Fruit fly (Drosophila melanogaster) whole organism, embryonic: ENCODE data around the gene spas.
A peak's percentile ranks its signal among the peaks of the same experiment; 100 is the strongest.

Experiments
- Adf1 ChIP-seq: fragments of 200-800 bp; sonication (Bioruptor generic); IDR thresholded peaks from 2 replicates; pipeline ENCODE4 v1.3.6; 2022; ENCODE audit warnings: missing biosample characterization, missing genetic modification characterization
- Asciz ChIP-seq: fragments of 200-800 bp; sonication (Bioruptor generic); optimal IDR thresholded peaks from 2 replicates; lab custom pipeline; 2017; ENCODE audit warnings: missing biosample characterization, mild to moderate bottlenecking, missing genetic modification characterization, missing genetic modification reagents
- Bteb2 ChIP-seq: fragments of 200-800 bp; sonication (Bioruptor generic); optimal IDR thresholded peaks from 2 replicates; lab custom pipeline; 2016; ENCODE audit warnings: missing biosample characterization, missing genetic modification characterization
- CG10543 ChIP-seq: fragments of 200-800 bp; sonication (Bioruptor generic); optimal IDR thresholded peaks from 3 replicates; lab custom pipeline; 2017; ENCODE audit warnings: missing biosample characterization, mild to moderate bottlenecking, missing genetic modification characterization, moderate library complexity
- CG11696 ChIP-seq: fragments of 200-800 bp; sonication (Bioruptor generic); IDR thresholded peaks from 2 replicates; pipeline ENCODE4 v1.3.6; 2022; ENCODE audit warnings: missing biosample characterization, missing genetic modification characterization
- CG11723 ChIP-seq: fragments of 200-800 bp; sonication (Bioruptor generic); optimal IDR thresholded peaks from 2 replicates; lab custom pipeline; 2017; ENCODE audit warnings: missing biosample characterization, mild to moderate bottlenecking, missing genetic modification characterization
- CG14965 ChIP-seq: fragments of 200-800 bp; sonication (Bioruptor generic); optimal IDR thresholded peaks from 2 replicates; lab custom pipeline; 2016; ENCODE audit warnings: missing biosample characterization, missing genetic modification characterization, borderline replicate concordance
- CG1529 ChIP-seq: fragments of 200-800 bp; sonication (Bioruptor generic); optimal IDR thresholded peaks from 3 replicates; lab custom pipeline; 2018; ENCODE audit warnings: missing biosample characterization, missing genetic modification characterization
- CG18619 ChIP-seq: fragments of 200-800 bp; sonication (Bioruptor generic); optimal IDR thresholded peaks from 3 replicates; lab custom pipeline; 2017; ENCODE audit warnings: missing biosample characterization, mild to moderate bottlenecking, missing genetic modification characterization
- CG2129 ChIP-seq: fragments of 200-800 bp; sonication (Bioruptor generic); IDR thresholded peaks from 2 replicates; pipeline ENCODE4 v1.3.6; 2022; ENCODE audit warnings: missing biosample characterization, missing genetic modification characterization; ENCODE audit not compliant: partially characterized antibody
- CG2202 ChIP-seq: fragments of 200-800 bp; sonication (Bioruptor generic); optimal IDR thresholded peaks from 2 replicates; lab custom pipeline; 2018; ENCODE audit warnings: missing biosample characterization, mild to moderate bottlenecking, missing genetic modification characterization
- CG3407 ChIP-seq: fragments of 200-800 bp; sonication (Bioruptor generic); optimal IDR thresholded peaks from 2 replicates; lab custom pipeline; 2018; ENCODE audit warnings: missing biosample characterization, mild to moderate bottlenecking, missing genetic modification characterization
- CG3838 ChIP-seq: fragments of 200-800 bp; sonication (Bioruptor generic); optimal IDR thresholded peaks from 3 replicates; lab custom pipeline; 2016; ENCODE audit warnings: missing biosample characterization, missing genetic modification characterization
- CG42726 ChIP-seq: fragments of 200-800 bp; sonication (Bioruptor generic); IDR thresholded peaks from 2 replicates; pipeline ENCODE4 v1.3.6; 2022; ENCODE audit warnings: missing biosample characterization, missing genetic modification characterization; ENCODE audit not compliant: partially characterized antibody
- CG6765 ChIP-seq: fragments of 200-800 bp; sonication (Bioruptor generic); optimal IDR thresholded peaks from 3 replicates; lab custom pipeline; 2017; ENCODE audit warnings: missing biosample characterization, mild to moderate bottlenecking, missing genetic modification characterization
- CG8281 ChIP-seq: fragments of 200-800 bp; sonication (Bioruptor generic); optimal IDR thresholded peaks from 2 replicates; lab custom pipeline; 2018; ENCODE audit warnings: missing biosample characterization, mild to moderate bottlenecking, missing genetic modification characterization, moderate library complexity
- CG8765 ChIP-seq: fragments of 200-800 bp; sonication (Bioruptor generic); IDR thresholded peaks from 2 replicates; pipeline ENCODE4 v1.3.6; 2022; ENCODE audit warnings: missing biosample characterization, missing genetic modification characterization
- CG9797 ChIP-seq: fragments of 200-800 bp; sonication (Bioruptor generic); optimal IDR thresholded peaks from 3 replicates; lab custom pipeline; 2018; ENCODE audit warnings: missing biosample characterization, mild to moderate bottlenecking, missing genetic modification characterization
- CkIIα-i1 ChIP-seq: fragments of 200-800 bp; sonication (Bioruptor generic); IDR thresholded peaks from 2 replicates; pipeline ENCODE4 v1.3.6; 2022; ENCODE audit warnings: missing biosample characterization, missing genetic modification characterization
- Dip2 ChIP-seq: fragments of 200-800 bp; sonication (Bioruptor generic); IDR thresholded peaks from 2 replicates; pipeline ENCODE4 v1.3.6; 2022; ENCODE audit warnings: missing biosample characterization, missing genetic modification characterization
- Dip3 ChIP-seq: fragments of 200-800 bp; sonication (Bioruptor generic); optimal IDR thresholded peaks from 3 replicates; lab custom pipeline; 2016; ENCODE audit warnings: missing biosample characterization, missing genetic modification characterization
- Dp ChIP-seq: fragments of 200-800 bp; sonication (Bioruptor generic); optimal IDR thresholded peaks from 2 replicates; lab custom pipeline; 2018; ENCODE audit warnings: missing biosample characterization, mild to moderate bottlenecking, missing genetic modification characterization, moderate library complexity
- Fer3 ChIP-seq: fragments of 200-800 bp; sonication (Bioruptor generic); optimal IDR thresholded peaks from 2 replicates; lab custom pipeline; 2018; ENCODE audit warnings: missing biosample characterization, mild to moderate bottlenecking, missing genetic modification characterization, moderate library complexity
- H2.0 ChIP-seq: fragments of 200-800 bp; sonication (Bioruptor generic); IDR thresholded peaks from 2 replicates; pipeline ENCODE4 v1.3.6; 2022; ENCODE audit warnings: missing biosample characterization, missing genetic modification characterization
- HLH3B ChIP-seq: fragments of 200-800 bp; sonication (Bioruptor generic); IDR thresholded peaks from 2 replicates; pipeline ENCODE4 v1.3.6; 2022; ENCODE audit warnings: missing biosample characterization, missing genetic modification characterization
- HmgZ ChIP-seq: fragments of 200-800 bp; sonication (Bioruptor generic); optimal IDR thresholded peaks from 2 replicates; lab custom pipeline; 2018; ENCODE audit warnings: missing biosample characterization, mild to moderate bottlenecking, missing genetic modification characterization
- Rx ChIP-seq: fragments of 200-800 bp; sonication (Bioruptor generic); IDR thresholded peaks from 2 replicates; pipeline ENCODE4 v1.3.6; 2022; ENCODE audit warnings: missing biosample characterization, missing genetic modification characterization
- ato ChIP-seq: fragments of 200-800 bp; sonication (Bioruptor generic); IDR thresholded peaks from 2 replicates; pipeline ENCODE4 v1.3.6; 2022; ENCODE audit warnings: missing biosample characterization, missing genetic modification characterization; ENCODE audit not compliant: partially characterized antibody
- btn ChIP-seq: fragments of 200-800 bp; sonication (Bioruptor generic); optimal IDR thresholded peaks from 2 replicates; lab custom pipeline; 2016; ENCODE audit warnings: missing biosample characterization, missing genetic modification characterization
- crc ChIP-seq: fragments of 200-800 bp; sonication (Bioruptor generic); optimal IDR thresholded peaks from 2 replicates; lab custom pipeline; 2016; ENCODE audit warnings: missing biosample characterization, missing genetic modification characterization
- da ChIP-seq: fragments of 200-800 bp; sonication (Bioruptor generic); optimal IDR thresholded peaks from 2 replicates; lab custom pipeline; 2016; ENCODE audit warnings: missing biosample characterization, missing genetic modification characterization
- dysf ChIP-seq: fragments of 200-800 bp; sonication (Bioruptor generic); IDR thresholded peaks from 3 replicates; pipeline ENCODE4 v1.3.6; 2022; ENCODE audit warnings: missing biosample characterization, missing genetic modification characterization
- ems ChIP-seq: fragments of 200-800 bp; sonication (Bioruptor generic); optimal IDR thresholded peaks from 3 replicates; lab custom pipeline; 2016; ENCODE audit warnings: missing biosample characterization, missing genetic modification characterization
- fd64A ChIP-seq: fragments of 200-800 bp; sonication (Bioruptor generic); optimal IDR thresholded peaks from 3 replicates; lab custom pipeline; 2018; ENCODE audit warnings: missing biosample characterization, mild to moderate bottlenecking, missing genetic modification characterization
- fu2 ChIP-seq: fragments of 200-800 bp; sonication (Bioruptor generic); optimal IDR thresholded peaks from 2 replicates; lab custom pipeline; 2016; ENCODE audit warnings: missing biosample characterization, missing genetic modification characterization
- gt ChIP-seq: fragments of 200-800 bp; sonication (Bioruptor generic); IDR thresholded peaks from 2 replicates; pipeline ENCODE4 v1.3.6; 2022; ENCODE audit warnings: missing biosample characterization, missing genetic modification characterization
- hbn ChIP-seq: fragments of 200-800 bp; sonication (Bioruptor generic); IDR thresholded peaks from 2 replicates; pipeline ENCODE4 v1.3.6; 2022; ENCODE audit warnings: missing biosample characterization, missing genetic modification characterization; ENCODE audit not compliant: partially characterized antibody
- luna ChIP-seq: fragments of 200-800 bp; sonication (Bioruptor generic); optimal IDR thresholded peaks from 2 replicates; lab custom pipeline; 2016; ENCODE audit warnings: missing biosample characterization, missing genetic modification characterization
- mam ChIP-seq: fragments of 200-800 bp; sonication (Bioruptor generic); optimal IDR thresholded peaks from 3 replicates; lab custom pipeline; 2016; ENCODE audit warnings: missing biosample characterization, missing genetic modification characterization
- nmo ChIP-seq: fragments of 200-800 bp; sonication (Bioruptor generic); optimal IDR thresholded peaks from 2 replicates; lab custom pipeline; 2018; ENCODE audit warnings: missing biosample characterization, mild to moderate bottlenecking, missing genetic modification characterization, moderate library complexity
- nom ChIP-seq: fragments of 200-800 bp; sonication (Bioruptor generic); optimal IDR thresholded peaks from 2 replicates; lab custom pipeline; 2017; ENCODE audit warnings: missing biosample characterization, missing genetic modification characterization, mild to moderate bottlenecking, moderate library complexity, missing genetic modification reagents
- otp ChIP-seq: fragments of 200-800 bp; sonication (Bioruptor generic); IDR thresholded peaks from 3 replicates; pipeline ENCODE4, ENCODE4 v1.3.6; 2022; ENCODE audit warnings: missing biosample characterization, missing genetic modification characterization
- run ChIP-seq: fragments of 200-800 bp; sonication (Bioruptor generic); optimal IDR thresholded peaks from 3 replicates; lab custom pipeline; 2018; ENCODE audit warnings: missing biosample characterization, mild to moderate bottlenecking, missing genetic modification characterization
- sd ChIP-seq: fragments of 200-800 bp; sonication (Bioruptor generic); optimal IDR thresholded peaks from 3 replicates; lab custom pipeline; 2018; ENCODE audit warnings: missing biosample characterization, mild to moderate bottlenecking, missing genetic modification characterization, moderate library complexity
- sqz ChIP-seq: fragments of 200-800 bp; sonication (Bioruptor generic); optimal IDR thresholded peaks from 3 replicates; lab custom pipeline; 2018; ENCODE audit warnings: missing biosample characterization, mild to moderate bottlenecking, missing genetic modification characterization
- ssp ChIP-seq: fragments of 200-800 bp; sonication (Bioruptor generic); IDR thresholded peaks from 2 replicates; pipeline ENCODE4 v1.3.6; 2022; ENCODE audit warnings: missing biosample characterization, missing genetic modification characterization
- trem ChIP-seq: fragments of 200-800 bp; optimal IDR thresholded peaks from 3 replicates; lab custom pipeline; 2019; ENCODE audit warnings: missing biosample characterization, mild to moderate bottlenecking, missing genetic modification characterization, moderate library complexity
- unc-4 ChIP-seq: fragments of 200-800 bp; sonication (Bioruptor generic); IDR thresholded peaks from 2 replicates; pipeline ENCODE4 v1.3.6; 2022; ENCODE audit warnings: missing biosample characterization, missing genetic modification characterization; ENCODE audit not compliant: partially characterized antibody
- usp ChIP-seq: fragments of >200 bp; optimal IDR thresholded peaks from 2 replicates; lab custom pipeline; 2017; ENCODE audit warnings: missing biosample characterization, missing genetic modification characterization
- yki ChIP-seq: fragments of >200 bp; optimal IDR thresholded peaks from 3 replicates; lab custom pipeline; 2018

Gene spas

DNA sequence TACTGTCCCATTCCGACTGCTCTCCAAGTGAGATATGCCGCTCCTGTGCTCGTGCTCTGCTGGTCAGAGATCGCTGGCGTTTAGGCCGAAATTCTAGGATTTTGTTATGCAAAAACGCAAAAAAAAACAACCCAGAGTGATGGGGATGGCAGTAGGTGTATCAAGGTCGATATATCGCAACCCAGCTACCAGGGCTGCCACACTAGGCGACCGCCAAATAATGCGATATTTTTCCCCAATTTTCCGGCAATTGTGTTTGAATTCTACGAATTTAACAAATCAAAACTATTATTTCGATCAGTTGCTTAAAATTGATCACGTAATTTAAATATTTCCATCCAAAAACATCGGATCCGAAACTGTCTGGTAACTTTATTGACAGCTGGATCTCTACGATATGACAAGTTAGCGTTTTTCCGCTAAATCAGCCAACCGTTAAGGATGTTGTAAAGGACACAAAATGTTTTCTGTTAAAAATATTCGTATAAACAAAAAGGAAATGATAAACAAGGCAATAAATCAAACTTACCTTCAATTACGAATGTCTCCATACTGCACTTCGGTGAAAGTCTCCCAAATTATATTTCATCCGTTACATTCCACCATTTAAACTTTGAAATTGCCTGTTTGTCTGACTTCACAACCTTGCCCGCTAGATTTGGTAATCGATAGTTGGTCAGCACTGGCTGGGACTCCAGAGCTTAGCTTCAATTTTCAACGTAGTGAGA lies at the start of gene spas (continued):
- TF ChIP-seq otp (GFP tag; lab: Robert Waterston, UW) (0 out of 3 replicates have a peak, but pooled peaks have one; percentile 23), CG11696 (no peak), nmo (GFP tag; lab: Kevin White, UChicago) (peak; percentile 87), ato (GFP tag; lab: Robert Waterston, UW) (peak; percentile 86), Dip3 (GFP tag; lab: Kevin White, UChicago) (peak; percentile 78), CG3407 (peak; percentile 46), Adf1 (no peak), hbn (GFP tag; lab: Robert Waterston, UW) (peak; percentile 94), ems (GFP tag; lab: Kevin White, UChicago) (peak; percentile 57), Dp (GFP tag; lab: Kevin White, UChicago) (peak; percentile 31), da (GFP tag; lab: Kevin White, UChicago) (peak; percentile 65), Rx (0 out of 2 replicates have a peak, but pooled peaks have one; percentile 32), CG2202 (tag; lab: Kevin White, UChicago) (peak; percentile 3), Dip2 (GFP tag; lab: Robert Waterston, UW) (peak; percentile 14; the same call in 1 of the 2 replicates), Bteb2 (GFP tag; lab: Kevin White, UChicago) (peak; percentile 20), Asciz (GFP tag; lab: Kevin White, UChicago) (no peak), sqz (GFP tag; lab: Kevin White, UChicago) (no peak), sd (tag; lab: Kevin White, UChicago) (no peak), CG8765 (GFP tag; lab: Robert Waterston, UW) (peak; percentile 85), gt (GFP tag; lab: Robert Waterston, UW) (peak; percentile 60; the same call in 1 of the 2 replicates), CG18619 (GFP tag; lab: Kevin White, UChicago) (peak; percentile 61), HmgZ (tag; lab: Kevin White, UChicago) (peak; percentile 67), CG11723 (GFP tag; lab: Kevin White, UChicago) (no peak), CG42726 (GFP tag; lab: Robert Waterston, UW) (peak; percentile 90), mam (peak; percentile 73), usp (GFP tag; lab: Kevin White, UChicago) (no peak), H2.0 (GFP tag; lab: Robert Waterston, UW) (peak; percentile 57; the same call in 1 of the 2 replicates), CkIIα-i1 (GFP tag; lab: Robert Waterston, UW) (no peak), fu2 (GFP tag; lab: Kevin White, UChicago) (peak; percentile 76), CG6765 (GFP tag; lab: Kevin White, UChicago) (no peak), luna (no peak), yki (lab: Kevin White, UChicago) (no peak), Fer3 (tag; lab: Kevin White, UChicago) (peak; percentile 46), btn (GFP tag; lab: Kevin White, UChicago) (peak; percentile 32), nom (GFP tag; lab: Kevin White, UChicago) (no peak), fd64A (GFP tag; lab: Kevin White, UChicago) (no peak), CG3838 (GFP tag; lab: Kevin White, UChicago) (peak; percentile 41), CG9797 (GFP tag; lab: Kevin White, UChicago) (peak; percentile 40), CG10543 (peak; percentile 36), CG14965 (GFP tag; lab: Kevin White, UChicago) (no peak), dysf (GFP tag; lab: Robert Waterston, UW) (peak; percentile 74), run (tag; lab: Kevin White, UChicago) (no peak), ssp (GFP tag; lab: Robert Waterston, UW) (peak; percentile 69), trem (tag; lab: Kevin White, UChicago) (peak; percentile 84), CG2129 (GFP tag; lab: Robert Waterston, UW) (peak; percentile 88), crc (GFP tag; lab: Kevin White, UChicago) (peak; percentile 16), CG1529 (GFP tag; lab: Kevin White, UChicago) (peak; percentile 15), CG8281 (peak; percentile 24), unc-4 (GFP tag; lab: Robert Waterston, UW) (peak; percentile 88), HLH3B (peak; percentile 62)
